Fruit fly (Drosophila melanogaster): ENCODE measurements around the gene CG17350.

The CG17350 gene

DNA sequence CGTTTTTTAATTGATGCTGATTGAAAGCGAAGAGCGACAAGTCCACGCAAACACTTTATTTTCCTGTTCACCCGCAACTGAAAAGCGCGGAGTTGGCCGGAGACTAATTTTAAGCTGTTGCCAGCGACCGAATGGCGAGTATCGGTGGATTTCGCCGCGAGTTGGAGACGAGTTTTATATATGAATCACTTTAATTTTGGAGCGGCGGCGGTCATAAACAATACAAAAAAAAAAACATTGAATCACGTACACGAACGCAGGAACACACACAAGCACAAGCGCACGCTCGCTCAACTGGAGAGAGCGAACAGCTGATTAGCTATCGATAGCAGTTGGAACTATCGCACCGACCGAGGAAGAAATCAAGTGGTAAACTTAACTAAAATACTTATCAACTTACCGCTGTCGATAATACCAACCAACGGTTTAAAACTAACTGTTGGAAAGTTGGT lies 45.6 kb downstream of the CG17350 start, which contains the start of gene Pax:
TSS of gene Pax (minus strand) at position 267 of the 452 bp plus-strand sequence.
- TF ChIP-seq Hr83 (GFP tag; optimal IDR thresholded peaks at IDR 0.05; ENCODE audit: poor library complexity, severe bottlenecking) = peak; percentile 43
- no peak for TF ChIP-seq Mio (GFP tag; optimal IDR thresholded peaks at IDR 0.05)
- TF ChIP-seq ey (GFP tag; optimal IDR thresholded peaks at IDR 0.05) = no peak
- TF ChIP-seq Jra (GFP tag; optimal IDR thresholded peaks at IDR 0.05) = peak; percentile 65
- TF ChIP-seq dl (GFP tag; optimal IDR thresholded peaks at IDR 0.05; ENCODE audit: insufficient read depth in 1 of 2, partially characterized antibody in 2 of 2) = no peak
- no peak for TF ChIP-seq OdsH (GFP tag; optimal IDR thresholded peaks at IDR 0.05)
- TF ChIP-seq dmrt93B (GFP tag; optimal IDR thresholded peaks at IDR 0.05) = no peak
- peak; percentile 43 for TF ChIP-seq Sp1 (GFP tag; optimal IDR thresholded peaks at IDR 0.05)
- no peak for TF ChIP-seq woc (GFP tag; optimal IDR thresholded peaks at IDR 0.05)
- peak; percentile 27 for TF ChIP-seq Dif (GFP tag; optimal IDR thresholded peaks at IDR 0.05; ENCODE audit: partially characterized antibody)

DNA sequence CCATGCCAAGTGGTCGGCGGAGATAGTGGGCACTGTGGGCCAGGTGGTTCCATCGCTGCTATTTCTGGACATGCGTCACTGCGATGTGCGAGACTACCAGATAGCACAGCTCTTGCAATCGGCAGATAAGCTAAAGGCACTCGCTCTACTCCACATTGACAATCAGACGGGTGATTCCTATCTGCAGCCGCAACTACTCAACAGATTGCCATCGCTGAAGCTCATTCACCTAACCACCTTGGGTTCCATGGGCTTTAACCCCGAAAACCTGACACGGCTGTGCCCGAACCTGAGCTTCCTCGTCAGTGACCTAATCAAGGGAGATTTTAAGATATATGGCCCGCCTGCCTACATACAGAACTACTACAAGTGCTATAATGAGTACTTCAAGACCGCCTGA lies 49.0 kb downstream of the CG17350 start:
- TF ChIP-seq Rel (GFP tag; optimal IDR thresholded peaks at IDR 0.05) (no peak), Rel (tag; optimal IDR thresholded peaks at IDR 0.05) (no peak)

DNA sequence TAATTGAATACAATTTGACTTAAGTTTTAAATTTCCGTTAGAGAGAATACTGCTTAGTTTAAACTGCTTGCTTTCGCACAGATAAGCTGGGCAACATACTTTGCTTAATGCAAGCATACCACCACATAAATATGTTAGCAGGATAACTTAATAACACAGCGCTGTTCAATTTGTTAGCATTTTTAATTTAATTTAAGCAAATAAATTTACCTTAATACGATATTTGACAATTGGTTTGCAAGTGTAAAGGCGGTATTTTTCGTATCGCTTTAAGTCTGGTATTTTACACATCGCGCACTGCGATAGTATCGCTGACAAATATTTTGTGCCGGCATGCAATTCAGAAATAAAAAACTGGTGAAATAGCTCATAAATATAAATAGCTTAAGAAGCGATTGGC lies 49.6 kb downstream of the CG17350 start, which contains the start of gene RtcB:
TSS of gene RtcB (plus strand) at position 301 of the 400 bp plus-strand sequence.
- TF ChIP-seq CG9705 (GFP tag; optimal IDR thresholded peaks at IDR 0.05) (no peak), OdsH (GFP tag; optimal IDR thresholded peaks at IDR 0.05) (no peak), h (GFP tag; optimal IDR thresholded peaks at IDR 0.05) (peak; percentile 5), Myc (optimal IDR thresholded peaks at IDR 0.05) (peak; percentile 57), rgr (GFP tag; optimal IDR thresholded peaks at IDR 0.05) (peak; percentile 64), Abd-B (GFP tag; optimal IDR thresholded peaks at IDR 0.05) (no peak), woc (GFP tag; optimal IDR thresholded peaks at IDR 0.05) (no peak), Dfd (GFP tag; optimal IDR thresholded peaks at IDR 0.05) (no peak), Jra (GFP tag; optimal IDR thresholded peaks at IDR 0.05) (no peak), GATAd (GFP tag; optimal IDR thresholded peaks at IDR 0.05) (no peak), N (GFP tag; optimal IDR thresholded peaks at IDR 0.05) (peak; percentile 23)

DNA sequence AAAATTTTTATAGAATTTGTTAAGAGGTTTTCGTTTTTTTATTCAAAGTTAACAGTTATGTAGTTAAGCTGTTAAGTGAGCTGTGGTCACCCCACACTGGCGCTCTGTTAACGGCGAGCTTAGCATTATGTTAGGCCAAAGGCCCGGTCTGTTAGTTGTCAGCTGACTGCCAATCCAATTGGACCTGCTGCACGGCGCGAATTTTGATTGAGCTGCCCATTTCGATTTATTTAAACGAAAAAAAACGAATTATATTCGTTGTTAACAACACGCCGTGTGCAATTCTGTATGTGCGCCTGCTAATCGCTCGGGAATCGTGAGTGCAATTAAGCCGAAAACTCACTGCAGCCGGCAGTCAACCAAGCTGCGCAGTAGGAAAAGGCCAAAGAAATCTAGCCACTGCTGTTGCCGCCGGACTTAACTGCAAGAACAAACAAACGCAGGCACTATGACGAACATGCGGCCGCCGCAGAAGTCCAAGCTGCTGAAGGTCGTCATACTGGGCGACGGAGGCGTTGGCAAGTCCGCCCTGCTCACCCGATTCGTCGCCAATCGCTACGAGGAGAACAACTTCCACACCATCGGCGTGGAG lies 51.8 kb downstream of the CG17350 start, which contains the start of gene Rab9:
TSS of gene Rab9 (plus strand) at position 151 of the 592 bp plus-strand sequence.
- TF ChIP-seq tai (GFP tag; optimal IDR thresholded peaks at IDR 0.05) = no peak

Measured in whole organism, wandering third instar larva.